Fruit fly (Drosophila melanogaster): Measurements from ENCODE around the gene mRpL1.

- no peak for TF ChIP-seq Hsf (GFP tag; optimal IDR thresholded peaks at IDR 0.05)
- TF ChIP-seq ewg (GFP tag; optimal IDR thresholded peaks at IDR 0.05), result no peak
- no peak for TF ChIP-seq CG18764 (GFP tag; optimal IDR thresholded peaks at IDR 0.05)
- TF ChIP-seq fu2 (GFP tag; optimal IDR thresholded peaks at IDR 0.05), result no peak
- TF ChIP-seq seq (GFP tag; IDR thresholded peaks at IDR 0.05), result no peak
- TF ChIP-seq CG6765 (GFP tag; optimal IDR thresholded peaks at IDR 0.05), result no peak
- no peak for TF ChIP-seq grau (tag; optimal IDR thresholded peaks at IDR 0.05)
- TF ChIP-seq sens-2 (GFP tag; IDR thresholded peaks at IDR 0.05), result no peak
Measured at dm6 chr3R:8292034-8292433, 9.2 kb upstream of the mRpL1 start, which contains the start of gene CG31463.
